Worm (Caenorhabditis elegans) whole organism, mixed stage, embryonic: Measurements from ENCODE around the gene F23B12.4.

ENCODE experiments used
- bed-3 ChIP-seq: fragments of 200-800 bp; sonication (Bioruptor generic); optimal IDR thresholded peaks from 3 replicates; lab custom pipeline; 2018; ENCODE audit warnings: mild to moderate bottlenecking, missing genetic modification characterization, moderate library complexity, missing compliant biosample characterization
- elt-1 ChIP-seq: sonication (generic microtip); optimal IDR thresholded peaks from 2 replicates; lab custom pipeline; 2017; ENCODE audit warnings: missing genetic modification characterization, mild to moderate bottlenecking, missing compliant biosample characterization, antibody characterized with exemption, moderate library complexity, borderline replicate concordance; ENCODE audit not compliant: insufficient read depth
- lin-13 ChIP-seq: fragments of 150-350 bp; optimal IDR thresholded peaks from 2 replicates; lab custom pipeline; 2014; ENCODE audit warnings: missing biosample characterization, missing genetic modification characterization
- mls-2 ChIP-seq: sonication (generic microtip); optimal IDR thresholded peaks from 2 replicates; lab custom pipeline; 2016; ENCODE audit warnings: mild to moderate bottlenecking, missing genetic modification characterization, moderate library complexity, missing compliant biosample characterization
- nhr-28 ChIP-seq: fragments of 150-350 bp; optimal IDR thresholded peaks from 2 replicates; lab custom pipeline; 2014; ENCODE audit warnings: missing biosample characterization, missing genetic modification characterization
- sem-2 ChIP-seq: fragments of 200-800 bp; sonication (Bioruptor generic); optimal IDR thresholded peaks from 2 replicates; lab custom pipeline; 2018; ENCODE audit warnings: mild to moderate bottlenecking, missing genetic modification characterization, missing compliant biosample characterization
- unc-39 ChIP-seq: fragments of 150-350 bp; optimal IDR thresholded peaks from 2 replicates; lab custom pipeline; 2014; ENCODE audit warnings: missing biosample characterization, missing genetic modification characterization
- unc-62 ChIP-seq: fragments of 150-350 bp; optimal IDR thresholded peaks from 2 replicates; lab custom pipeline; 2014; ENCODE audit warnings: missing biosample characterization, missing genetic modification reagents, missing genetic modification characterization

DNA sequence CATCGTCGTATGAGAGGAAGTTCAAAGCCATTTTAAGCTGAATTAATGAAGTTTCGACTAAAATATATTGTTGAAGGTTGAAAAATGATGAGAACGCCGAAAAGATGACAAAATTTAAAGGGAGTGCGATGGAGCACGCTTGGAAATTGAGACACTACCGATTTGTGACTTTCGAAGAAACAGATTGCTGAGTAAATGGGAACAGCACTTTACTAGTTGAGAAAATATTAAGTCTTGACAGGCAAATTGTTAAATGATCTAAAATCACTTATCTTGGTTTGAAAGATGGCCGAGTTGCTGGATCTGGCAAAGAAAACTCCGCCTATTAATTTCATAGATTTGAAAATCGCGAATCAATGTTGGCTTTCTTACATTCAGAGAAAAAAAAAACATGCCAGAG is 17.7 kb upstream of the F23B12.4 start, which contains the start of gene rpoa-12:
- TF ChIP-seq elt-1 (tag; lab: Kevin White, UChicago) = no peak
- TF ChIP-seq lin-13 (tag; lab: Kevin White, UChicago) = no peak
- TF ChIP-seq nhr-28 (tag; lab: Kevin White, UChicago) = no peak
- no peak for TF ChIP-seq unc-62 (GFP tag; lab: Kevin White, UChicago)
- TF ChIP-seq mls-2 (tag; lab: Kevin White, UChicago) = no peak
- no peak for TF ChIP-seq bed-3
- no peak for TF ChIP-seq sem-2 (GFP tag; lab: Kevin White, UChicago)
- no peak for TF ChIP-seq unc-39 (tag; lab: Kevin White, UChicago)
